Worm (Caenorhabditis elegans): ENCODE results near the gene C46A5.1.

C46A5.1 gene

ce11 chrIV:7804740-7805139 lies 41.0 kb downstream of the C46A5.1 start, which contains the start of gene C33H5.2:
Gene C33H5.2, plus strand, starts transcription at chrIV:7805040.
- TF ChIP-seq mml-1 (tag; optimal IDR thresholded peaks at IDR 0.05): no peak
- TF ChIP-seq zag-1 (tag; optimal IDR thresholded peaks at IDR 0.05): no peak
- no peak for TF ChIP-seq ceh-28 (tag; optimal IDR thresholded peaks at IDR 0.05)
- TF ChIP-seq nhr-77 (tag; optimal IDR thresholded peaks at IDR 0.05): no peak
- no peak for TF ChIP-seq nhr-25 (tag; optimal IDR thresholded peaks at IDR 0.05)
- TF ChIP-seq nhr-11 (tag; optimal IDR thresholded peaks at IDR 0.05): no peak
- TF ChIP-seq lin-39 (tag; optimal IDR thresholded peaks at IDR 0.05): no peak
- no peak for TF ChIP-seq ceh-82 (tag; optimal IDR thresholded peaks at IDR 0.05)
- TF ChIP-seq nhr-43 (tag; optimal IDR thresholded peaks at IDR 0.05; ENCODE audit: poor library complexity, severe bottlenecking): no peak
- no peak for TF ChIP-seq nhr-237 (tag; optimal IDR thresholded peaks at IDR 0.05)
- no peak for TF ChIP-seq fkh-2 (tag; optimal IDR thresholded peaks at IDR 0.05)
- TF ChIP-seq aly-2 (tag; optimal IDR thresholded peaks at IDR 0.05): no peak

ce11 chrIV:7808583-7808982 lies 44.9 kb downstream of the C46A5.1 start, which contains the start of gene C33H5.1:
Gene C33H5.1, plus strand, starts transcription at chrIV:7808912.
- TF ChIP-seq ceh-28 (tag; optimal IDR thresholded peaks at IDR 0.05): no peak
- TF ChIP-seq zag-1 (tag; optimal IDR thresholded peaks at IDR 0.05): no peak
- no peak for TF ChIP-seq ceh-82 (tag; optimal IDR thresholded peaks at IDR 0.05)
- TF ChIP-seq elt-1 (tag; optimal IDR thresholded peaks at IDR 0.05): peak; percentile 83

ce11 chrIV:7812709-7813108 lies 49.0 kb downstream of the C46A5.1 start, which contains the start of gene zgpa-1:
Gene zgpa-1, minus strand, starts transcription at chrIV:7812809.
- TF ChIP-seq lin-15B (tag; optimal IDR thresholded peaks at IDR 0.05): no peak
- no peak for TF ChIP-seq ceh-9 (tag; optimal IDR thresholded peaks at IDR 0.05)
- no peak for TF ChIP-seq mdl-1 (tag; optimal IDR thresholded peaks at IDR 0.05)
- TF ChIP-seq sea-2 (GFP tag; optimal IDR thresholded peaks at IDR 0.05): no peak
- no peak for TF ChIP-seq pqm-1 (tag; optimal IDR thresholded peaks at IDR 0.05)
- no peak for TF ChIP-seq fkh-10 (GFP tag; optimal IDR thresholded peaks at IDR 0.05)
- TF ChIP-seq daf-12 (tag; optimal IDR thresholded peaks at IDR 0.05): no peak
- TF ChIP-seq nhr-76 (tag; optimal IDR thresholded peaks at IDR 0.05): no peak
- TF ChIP-seq aly-2 (tag; optimal IDR thresholded peaks at IDR 0.05): no peak
- no peak for TF ChIP-seq nhr-77 (tag; optimal IDR thresholded peaks at IDR 0.05)
- no peak for TF ChIP-seq R02D3.7 (tag; optimal IDR thresholded peaks at IDR 0.05)
- no peak for TF ChIP-seq zag-1 (tag; optimal IDR thresholded peaks at IDR 0.05)

- TF ChIP-seq elt-2 (tag; optimal IDR thresholded peaks at IDR 0.05) (peak; percentile 27), fkh-2 (tag; optimal IDR thresholded peaks at IDR 0.05) (peak; percentile 55), pha-4 (tag; optimal IDR thresholded peaks at IDR 0.05) (peak; percentile 84), unc-39 (tag; optimal IDR thresholded peaks at IDR 0.05) (no peak), ceh-16 (tag; optimal IDR thresholded peaks at IDR 0.05) (no peak), nhr-28 (tag; optimal IDR thresholded peaks at IDR 0.05) (no peak), unc-62 (GFP tag; optimal IDR thresholded peaks at IDR 0.05) (no peak), pqm-1 (tag; optimal IDR thresholded peaks at IDR 0.05) (peak; percentile 1), nhr-77 (tag; optimal IDR thresholded peaks at IDR 0.05) (no peak), ztf-4 (tag; optimal IDR thresholded peaks at IDR 0.05) (no peak), nhr-67 (tag; optimal IDR thresholded peaks at IDR 0.05) (no peak), egl-5 (tag; optimal IDR thresholded peaks at IDR 0.05) (peak; percentile 58), daf-12 (tag; optimal IDR thresholded peaks at IDR 0.05) (no peak), sea-2 (GFP tag; optimal IDR thresholded peaks at IDR 0.05) (no peak), aly-2 (tag; optimal IDR thresholded peaks at IDR 0.05) (no peak), snpc-4 (tag; optimal IDR thresholded peaks at IDR 0.05) (peak; percentile 49), fkh-10 (GFP tag; optimal IDR thresholded peaks at IDR 0.05) (peak; percentile 72), R02D3.7 (tag; optimal IDR thresholded peaks at IDR 0.05) (no peak), lsy-12 (tag; optimal IDR thresholded peaks at IDR 0.05) (no peak), mdl-1 (tag; optimal IDR thresholded peaks at IDR 0.05) (peak; percentile 26), nhr-11 (tag; optimal IDR thresholded peaks at IDR 0.05) (no peak), nfya-1 (tag; optimal IDR thresholded peaks at IDR 0.05; ENCODE audit: insufficient read depth) (peak; percentile 69), lin-15B (tag; optimal IDR thresholded peaks at IDR 0.05) (no peak), jun-1 (tag; optimal IDR thresholded peaks at IDR 0.05) (no peak)
Observed at ce11 chrIV:7815683-7816183, 52.0 kb downstream of the C46A5.1 start, which contains the start of gene cdgs-1. Gene cdgs-1, minus strand, starts transcription at chrIV:7815733.
